Worm (Caenorhabditis elegans) whole organism, mixed stage, embryonic: ENCODE data around the gene Y53G8AM.8.

ENCODE experiments used
- bed-3 ChIP-seq: fragments of 200-800 bp; sonication (Bioruptor generic); optimal IDR thresholded peaks from 3 replicates; lab custom pipeline; 2018; ENCODE audit warnings: mild to moderate bottlenecking, missing genetic modification characterization, moderate library complexity, missing compliant biosample characterization
- ceh-39 ChIP-seq: fragments of 150-350 bp; optimal IDR thresholded peaks from 2 replicates; lab custom pipeline; 2014; ENCODE audit warnings: missing biosample characterization, missing genetic modification characterization
- ces-1 ChIP-seq: fragments of 150-350 bp; optimal IDR thresholded peaks from 2 replicates; lab custom pipeline; 2014; ENCODE audit warnings: missing biosample characterization, missing genetic modification reagents, missing genetic modification characterization
- elt-1 ChIP-seq: sonication (generic microtip); optimal IDR thresholded peaks from 2 replicates; lab custom pipeline; 2017; ENCODE audit warnings: missing genetic modification characterization, mild to moderate bottlenecking, missing compliant biosample characterization, antibody characterized with exemption, moderate library complexity, borderline replicate concordance; ENCODE audit not compliant: insufficient read depth
- elt-3 ChIP-seq: fragments of 150-350 bp; optimal IDR thresholded peaks from 2 replicates; lab custom pipeline; 2014; ENCODE audit warnings: missing biosample characterization, missing genetic modification characterization
- lin-13 ChIP-seq: fragments of 150-350 bp; optimal IDR thresholded peaks from 2 replicates; lab custom pipeline; 2014; ENCODE audit warnings: missing biosample characterization, missing genetic modification characterization
- nhr-12 ChIP-seq: fragments of 150-350 bp; optimal IDR thresholded peaks from 2 replicates; lab custom pipeline; 2014; ENCODE audit warnings: missing biosample characterization, missing genetic modification characterization
- nhr-237 ChIP-seq: fragments of 150-350 bp; optimal IDR thresholded peaks from 2 replicates; lab custom pipeline; 2014; ENCODE audit warnings: missing biosample characterization, missing genetic modification characterization
- nhr-28 ChIP-seq: fragments of 150-350 bp; optimal IDR thresholded peaks from 2 replicates; lab custom pipeline; 2014; ENCODE audit warnings: missing biosample characterization, missing genetic modification characterization
- snpc-4 ChIP-seq: fragments of 150-350 bp; optimal IDR thresholded peaks from 2 replicates; lab custom pipeline; 2014; ENCODE audit warnings: missing biosample characterization, missing genetic modification characterization
- unc-120 ChIP-seq: sonication (generic microtip); optimal IDR thresholded peaks from 2 replicates; lab custom pipeline; 2017; ENCODE audit warnings: missing genetic modification characterization, missing compliant biosample characterization; ENCODE audit not compliant: poor library complexity, severe bottlenecking
- unc-39 ChIP-seq: fragments of 150-350 bp; optimal IDR thresholded peaks from 2 replicates; lab custom pipeline; 2014; ENCODE audit warnings: missing biosample characterization, missing genetic modification characterization
- unc-62 ChIP-seq: fragments of 150-350 bp; optimal IDR thresholded peaks from 2 replicates; lab custom pipeline; 2014; ENCODE audit warnings: missing biosample characterization, missing genetic modification reagents, missing genetic modification characterization
- ztf-11 ChIP-seq: fragments of 150-350 bp; optimal IDR thresholded peaks from 2 replicates; lab custom pipeline; 2014; ENCODE audit warnings: missing biosample characterization, missing genetic modification characterization

ce11 chrIII:3309700-3310099 is 31.2 kb upstream of the Y53G8AM.8 start:
- TF ChIP-seq elt-3 (tag; lab: Kevin White, UChicago) = no peak
- TF ChIP-seq unc-62 (GFP tag; lab: Kevin White, UChicago) = no peak
- TF ChIP-seq lin-13 (tag; lab: Kevin White, UChicago) = no peak
- TF ChIP-seq ces-1 (GFP tag; lab: Kevin White, UChicago) = no peak
- TF ChIP-seq elt-1 (tag; lab: Kevin White, UChicago) = no peak
- TF ChIP-seq unc-39 (tag; lab: Kevin White, UChicago) = no peak
- TF ChIP-seq bed-3 (GFP tag; lab: Kevin White, UChicago) = no peak
- no peak for TF ChIP-seq ceh-39
- TF ChIP-seq snpc-4 = no peak
- no peak for TF ChIP-seq ztf-11 (tag; lab: Kevin White, UChicago)
- no peak for TF ChIP-seq unc-120 (tag; lab: Kevin White, UChicago)
- TF ChIP-seq nhr-28 (tag; lab: Kevin White, UChicago) = no peak
- no peak for TF ChIP-seq nhr-12
- TF ChIP-seq nhr-237 = no peak
